Worm (Caenorhabditis elegans) whole organism, early embryonic: Measurements from ENCODE around the gene T14B4.9.
A peak's percentile ranks its signal among the peaks of the same experiment; 100 is the strongest.

Experiments
- B0310.2 ChIP-seq: sonication (generic microtip); optimal IDR thresholded peaks from 2 replicates; lab custom pipeline; 2016; ENCODE audit warnings: mild to moderate bottlenecking, missing genetic modification characterization, missing compliant biosample characterization
- F13C5.2 ChIP-seq: sonication (generic microtip); optimal IDR thresholded peaks from 2 replicates; lab custom pipeline; 2017; ENCODE audit warnings: mild to moderate bottlenecking, missing genetic modification characterization, inconsistent platforms, missing compliant biosample characterization
- aly-1 ChIP-seq: sonication (generic microtip); optimal IDR thresholded peaks from 2 replicates; lab custom pipeline; 2016; ENCODE audit warnings: missing genetic modification characterization, missing compliant biosample characterization
- ama-1 ChIP-seq: fragments of 150-350 bp; optimal IDR thresholded peaks from 2 replicates; lab custom pipeline; 2014
- ceh-13 ChIP-seq: fragments of 200-800 bp; sonication (Bioruptor generic); optimal IDR thresholded peaks from 2 replicates; lab custom pipeline; 2018; ENCODE audit warnings: mild to moderate bottlenecking, missing genetic modification characterization, missing compliant biosample characterization
- ceh-36 ChIP-seq: sonication (generic microtip); optimal IDR thresholded peaks from 2 replicates; lab custom pipeline; 2016; ENCODE audit warnings: missing genetic modification characterization, inconsistent platforms, missing compliant biosample characterization
- ets-7 ChIP-seq: sonication (generic microtip); optimal IDR thresholded peaks from 2 replicates; lab custom pipeline; 2016; ENCODE audit warnings: missing genotype, missing genetic modification characterization, missing compliant biosample characterization
- flt-1 ChIP-seq: fragments of 200-800 bp; sonication (Bioruptor generic); IDR thresholded peaks from 2 replicates; pipeline ENCODE4 v1.3.6; 2022; ENCODE audit warnings: missing genetic modification characterization, missing compliant biosample characterization
- hmbx-1 ChIP-seq: sonication (generic microtip); optimal IDR thresholded peaks from 2 replicates; lab custom pipeline; 2016; ENCODE audit warnings: mild to moderate bottlenecking, missing genetic modification characterization, missing compliant biosample characterization
- hmg-4 ChIP-seq: fragments of 200-800 bp; sonication (Bioruptor generic); optimal IDR thresholded peaks from 2 replicates; lab custom pipeline; 2018; ENCODE audit warnings: mild to moderate bottlenecking, missing genetic modification characterization, missing compliant biosample characterization
- hnd-1 ChIP-seq: sonication (generic microtip); optimal IDR thresholded peaks from 2 replicates; lab custom pipeline; 2016; ENCODE audit warnings: missing genetic modification characterization, missing compliant biosample characterization
- pes-1 ChIP-seq: fragments of 200-800 bp; sonication (Bioruptor generic); IDR thresholded peaks from 2 replicates; pipeline ENCODE4 v1.3.6; 2022; ENCODE audit warnings: missing genetic modification reagents, missing genetic modification characterization, missing compliant biosample characterization
- scrt-1 ChIP-seq: fragments of 200-800 bp; sonication (Bioruptor generic); IDR thresholded peaks from 2 replicates; pipeline ENCODE4 v1.3.6; 2022; ENCODE audit warnings: missing genetic modification characterization, missing compliant biosample characterization
- sea-1 ChIP-seq: fragments of 200-800 bp; sonication (Bioruptor generic); conservative IDR thresholded peaks from 2 replicates; pipeline ENCODE4 v1.3.6; 2022; ENCODE audit warnings: missing genetic modification characterization, missing compliant biosample characterization
- tbx-11 ChIP-seq: fragments of 200-800 bp; sonication (Bioruptor generic); IDR thresholded peaks from 2 replicates; pipeline ENCODE4 v1.3.6; 2022; ENCODE audit warnings: missing genetic modification characterization, missing compliant biosample characterization
- tbx-37 ChIP-seq: fragments of 200-800 bp; sonication (Bioruptor generic); conservative IDR thresholded peaks from 2 replicates; pipeline ENCODE4 v1.3.6; 2022; ENCODE audit warnings: missing genetic modification reagents, missing genetic modification characterization, missing compliant biosample characterization
- tra-4 ChIP-seq: sonication (generic microtip); optimal IDR thresholded peaks from 2 replicates; lab custom pipeline; 2017; ENCODE audit warnings: missing genetic modification characterization, missing compliant biosample characterization

T14B4.9 gene

DNA sequence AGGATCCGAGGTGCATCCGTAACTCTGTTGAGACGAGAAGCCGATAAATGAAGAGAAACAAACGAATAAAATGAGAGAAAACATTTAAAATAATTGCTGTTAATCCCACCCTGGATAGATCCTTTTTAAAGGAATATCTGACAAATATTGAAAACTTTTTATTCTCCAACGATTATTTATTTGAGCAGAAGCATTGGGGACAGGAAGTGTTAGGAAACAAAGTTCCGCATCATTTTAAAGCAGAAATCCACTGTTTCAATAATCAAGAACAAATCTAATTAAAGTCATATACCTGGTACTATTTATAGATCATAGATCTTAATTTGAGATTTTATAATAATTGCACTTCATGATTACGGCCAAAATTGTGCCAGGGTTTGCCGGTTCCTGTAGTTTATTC is 17.3 kb upstream of the T14B4.9 start, which contains the start of gene F41G3.20:
F41G3.20 (minus strand) TSS at position 101 of the 400 bp plus-strand sequence.
- no peak for TF ChIP-seq ama-1 (lab: Kevin White, UChicago)
- no peak for TF ChIP-seq flt-1 (GFP tag; lab: Robert Waterston, UW)
- no peak for TF ChIP-seq tbx-37 (GFP tag; lab: Robert Waterston, UW)
- TF ChIP-seq scrt-1 (GFP tag; lab: Robert Waterston, UW) = no peak
- TF ChIP-seq ets-7 (tag; lab: Kevin White, UChicago) = no peak

DNA sequence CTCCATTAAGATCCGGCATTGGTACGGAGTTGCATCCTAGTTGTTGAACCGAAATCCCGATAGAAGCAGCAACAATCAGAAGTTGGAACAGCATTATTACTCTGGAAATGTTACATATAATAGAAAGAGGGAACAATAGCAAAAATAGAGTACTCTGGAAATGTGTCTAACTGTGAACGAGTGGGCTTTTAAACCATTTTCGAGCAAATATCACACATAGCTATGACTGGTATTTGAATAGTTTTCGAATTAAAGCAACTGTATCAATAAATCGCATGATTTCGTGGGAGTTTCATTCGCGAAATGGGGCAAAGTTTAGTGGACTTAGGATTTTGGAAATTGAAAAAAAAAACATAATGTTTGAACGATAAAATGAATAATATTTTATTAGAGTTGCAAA is 15.8 kb upstream of the T14B4.9 start, which contains the start of gene F41G3.10:
F41G3.10 (minus strand) TSS at position 101 of the 400 bp plus-strand sequence.
- TF ChIP-seq flt-1 (GFP tag; lab: Robert Waterston, UW) = no peak
- TF ChIP-seq ets-7 (tag; lab: Kevin White, UChicago) = no peak
- TF ChIP-seq aly-1 (tag; lab: Kevin White, UChicago) = no peak
- no peak for TF ChIP-seq B0310.2
- TF ChIP-seq ama-1 (lab: Kevin White, UChicago) = no peak
- TF ChIP-seq pes-1 (GFP tag; lab: Robert Waterston, UW) = no peak
- no peak for TF ChIP-seq hmbx-1
- no peak for TF ChIP-seq ceh-36 (tag; lab: Kevin White, UChicago)
- TF ChIP-seq hnd-1 (tag; lab: Kevin White, UChicago) = no peak

DNA sequence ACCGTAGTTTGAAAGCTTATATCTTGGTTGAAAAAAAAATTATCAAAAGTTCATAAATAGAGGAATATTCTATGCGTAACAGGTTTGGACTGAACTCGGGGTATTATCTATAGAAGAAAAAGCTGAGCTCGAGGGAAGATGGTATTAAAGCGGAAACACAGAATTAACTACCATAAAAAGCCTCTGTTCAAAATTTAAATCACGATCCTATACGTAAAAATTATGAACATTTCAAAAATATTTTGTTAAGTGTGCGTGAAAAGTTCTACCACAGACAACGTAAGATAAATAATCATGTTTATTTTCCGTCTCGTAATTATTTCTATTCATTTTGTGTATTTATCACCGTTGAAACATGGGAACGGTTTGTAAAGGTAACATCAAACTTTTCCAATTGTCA is 12.8 kb upstream of the T14B4.9 start, which contains the start of gene F41G3.5:
F41G3.5 (plus strand) TSS at position 301 of the 400 bp plus-strand sequence.
- TF ChIP-seq ceh-13 (GFP tag; lab: Kevin White, UChicago) (no peak), aly-1 (tag; lab: Kevin White, UChicago) (no peak), ets-7 (tag; lab: Kevin White, UChicago) (no peak), ama-1 (lab: Kevin White, UChicago) (no peak), pes-1 (GFP tag; lab: Robert Waterston, UW) (no peak), flt-1 (GFP tag; lab: Robert Waterston, UW) (no peak), tra-4 (tag; lab: Kevin White, UChicago) (no peak), hmbx-1 (no peak), hnd-1 (tag; lab: Kevin White, UChicago) (no peak), sea-1 (GFP tag; lab: Robert Waterston, UW) (no peak), tbx-11 (GFP tag; lab: Robert Waterston, UW) (no peak)

DNA sequence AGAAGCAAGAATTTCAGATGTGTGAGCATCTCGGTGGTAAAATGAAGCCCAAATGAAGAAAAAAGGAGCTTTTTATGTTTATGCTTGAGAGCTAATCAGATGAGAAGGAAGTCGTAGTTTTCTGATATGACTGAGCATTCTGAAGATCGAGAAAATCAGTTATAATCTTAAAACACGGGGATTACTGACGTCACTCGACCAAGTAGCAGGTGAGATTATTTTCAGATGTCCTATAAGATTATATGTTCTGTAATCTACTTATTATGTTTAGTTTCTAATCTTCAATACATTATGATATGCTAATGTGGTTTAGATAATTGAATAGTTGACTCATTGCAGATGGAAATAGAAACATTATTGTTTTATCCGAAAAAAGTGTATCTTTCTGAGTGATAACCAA is 12.2 kb upstream of the T14B4.9 start, which contains the start of gene ins-14:
ins-14 (minus strand) TSS at position 32 of the 400 bp plus-strand sequence.
- TF ChIP-seq ceh-13 (GFP tag; lab: Kevin White, UChicago) = no peak
- no peak for TF ChIP-seq B0310.2
- TF ChIP-seq sea-1 (GFP tag; lab: Robert Waterston, UW) = no peak
- no peak for TF ChIP-seq flt-1 (GFP tag; lab: Robert Waterston, UW)

DNA sequence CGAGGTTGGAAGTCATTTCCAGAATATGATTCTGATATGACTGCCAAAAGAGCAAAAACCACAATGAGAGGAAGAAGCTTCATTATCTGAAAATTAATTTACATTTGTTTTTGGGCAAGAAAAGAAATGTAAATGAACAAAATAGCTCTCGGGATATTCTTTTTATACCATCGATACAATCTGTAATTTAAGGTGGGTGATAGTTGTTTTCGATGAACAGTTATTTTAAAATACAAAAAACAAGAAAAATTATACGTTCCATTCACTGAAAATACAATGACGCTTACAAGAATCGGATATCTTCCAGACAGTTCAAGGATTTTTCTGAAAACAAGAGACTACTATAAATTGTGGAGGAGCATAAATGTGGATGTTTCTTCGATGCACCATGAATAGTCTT is 11.0 kb upstream of the T14B4.9 start, which contains the start of gene ins-15:
ins-15 (minus strand) TSS at position 101 of the 400 bp plus-strand sequence.
- TF ChIP-seq tra-4 (tag; lab: Kevin White, UChicago) = no peak
- TF ChIP-seq hmg-4 (GFP tag; lab: Kevin White, UChicago) = no peak
- no peak for TF ChIP-seq hnd-1 (tag; lab: Kevin White, UChicago)
- TF ChIP-seq tbx-11 (GFP tag; lab: Robert Waterston, UW) = no peak
- TF ChIP-seq flt-1 (GFP tag; lab: Robert Waterston, UW) = no peak
- no peak for TF ChIP-seq hmbx-1
- no peak for TF ChIP-seq scrt-1 (GFP tag; lab: Robert Waterston, UW)
- no peak for TF ChIP-seq F13C5.2 (tag; lab: Kevin White, UChicago)
- TF ChIP-seq B0310.2 = no peak
- no peak for TF ChIP-seq ceh-36 (tag; lab: Kevin White, UChicago)
- no peak for TF ChIP-seq ets-7 (tag; lab: Kevin White, UChicago)
- TF ChIP-seq ama-1 (lab: Kevin White, UChicago) = no peak
- TF ChIP-seq ceh-13 (GFP tag; lab: Kevin White, UChicago) = no peak
- TF ChIP-seq pes-1 (GFP tag; lab: Robert Waterston, UW) = no peak

DNA sequence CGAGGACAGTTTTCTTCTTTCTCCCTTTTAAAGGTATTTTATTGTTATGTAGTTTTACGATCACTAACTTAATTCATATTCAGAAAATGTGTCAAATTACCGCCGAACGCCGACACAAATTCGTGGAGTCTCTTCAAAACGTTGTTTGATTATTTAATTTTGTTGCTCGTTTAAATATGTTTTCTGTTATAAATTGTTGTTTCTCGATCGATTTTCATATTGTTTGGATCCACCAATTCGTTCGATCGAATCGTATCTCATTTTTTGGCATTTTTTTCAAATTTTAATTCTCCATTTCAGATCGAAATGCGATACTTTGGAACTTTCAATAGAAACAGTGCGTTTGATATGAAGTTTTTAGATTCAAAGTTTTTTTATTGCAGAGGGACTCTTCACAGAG is 9.0 kb upstream of the T14B4.9 start, which contains the start of gene F41G3.6:
F41G3.6 (plus strand) TSS at position 301 of the 400 bp plus-strand sequence.
- no peak for TF ChIP-seq F13C5.2 (tag; lab: Kevin White, UChicago)
- TF ChIP-seq ama-1 (lab: Kevin White, UChicago) = no peak
- no peak for TF ChIP-seq hnd-1 (tag; lab: Kevin White, UChicago)
- TF ChIP-seq tbx-11 (GFP tag; lab: Robert Waterston, UW) = no peak
- no peak for TF ChIP-seq hmbx-1

DNA sequence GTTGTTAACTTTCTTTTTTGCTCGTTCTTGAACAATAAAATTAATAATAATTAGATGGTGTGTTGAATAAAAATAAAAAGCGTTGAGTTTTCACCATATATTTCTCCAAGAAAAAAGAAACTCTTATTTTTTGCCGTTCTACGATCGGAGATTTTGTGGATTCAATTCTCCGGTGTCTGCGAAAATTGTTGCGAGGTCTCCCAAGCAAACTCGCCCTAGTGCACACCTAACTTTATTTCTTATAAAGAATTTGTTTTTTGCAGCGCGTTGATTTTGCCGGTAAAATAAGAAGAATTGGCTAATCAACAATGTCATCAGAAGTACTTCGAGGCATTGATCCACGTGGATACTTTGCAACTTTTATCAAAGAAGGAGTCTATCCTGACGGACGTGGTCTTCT is 7.8 kb upstream of the T14B4.9 start, which contains the start of gene exos-8:
exos-8 (plus strand) TSS at position 264 of the 400 bp plus-strand sequence.
- TF ChIP-seq B0310.2 = no peak
- TF ChIP-seq ceh-36 (tag; lab: Kevin White, UChicago) = no peak
- no peak for TF ChIP-seq aly-1 (tag; lab: Kevin White, UChicago)
- no peak for TF ChIP-seq tbx-11 (GFP tag; lab: Robert Waterston, UW)
- peak; percentile 45 for TF ChIP-seq tbx-37 (GFP tag; lab: Robert Waterston, UW)
- TF ChIP-seq ets-7 (tag; lab: Kevin White, UChicago) = peak; percentile 62
- peak; percentile 14 for TF ChIP-seq ceh-13 (GFP tag; lab: Kevin White, UChicago)
- peak; percentile 24 for TF ChIP-seq F13C5.2 (tag; lab: Kevin White, UChicago)
- TF ChIP-seq hnd-1 (tag; lab: Kevin White, UChicago) = peak; percentile 18
- no peak; the same call in 1 of the 2 replicates for TF ChIP-seq pes-1 (GFP tag; lab: Robert Waterston, UW)
- TF ChIP-seq flt-1 (GFP tag; lab: Robert Waterston, UW) = no peak
- no peak for TF ChIP-seq hmg-4 (GFP tag; lab: Kevin White, UChicago)

DNA sequence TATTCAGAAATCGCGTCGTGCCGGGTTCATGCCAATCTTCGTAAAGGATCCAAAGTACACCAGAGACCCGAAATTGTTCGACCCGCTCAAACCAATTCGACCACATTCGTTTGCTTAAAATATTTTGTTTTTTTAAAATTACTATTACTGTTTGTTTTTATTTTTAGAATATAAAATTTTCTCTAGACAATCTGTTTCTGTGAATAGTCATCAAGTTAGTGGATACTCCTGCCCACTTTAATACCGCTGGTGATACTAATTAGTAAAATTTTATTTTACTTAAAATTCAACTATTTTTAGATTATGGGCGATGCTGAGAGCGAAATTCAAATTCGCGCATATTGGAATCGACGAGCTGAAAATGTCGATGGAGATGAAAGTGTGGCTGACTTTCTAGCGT is 3.0 kb upstream of the T14B4.9 start, which contains the start of gene T14B4.1:
T14B4.1 (plus strand) TSS at position 301 of the 400 bp plus-strand sequence.
- no peak for TF ChIP-seq tbx-11 (GFP tag; lab: Robert Waterston, UW)
- no peak for TF ChIP-seq F13C5.2 (tag; lab: Kevin White, UChicago)
- no peak for TF ChIP-seq B0310.2
- TF ChIP-seq flt-1 (GFP tag; lab: Robert Waterston, UW) = no peak
- no peak for TF ChIP-seq hnd-1 (tag; lab: Kevin White, UChicago)
- no peak for TF ChIP-seq ceh-13 (GFP tag; lab: Kevin White, UChicago)
